Worm (Caenorhabditis elegans): ENCODE data around the gene spig-4.

ce11 chrV:14328806-14329205, 22.1 kb upstream of the spig-4 start, which contains the start of gene pepm-1:
- TF ChIP-seq hnd-1 (tag; optimal IDR thresholded peaks at IDR 0.05) = no peak
- TF ChIP-seq ama-1 (optimal IDR thresholded peaks at IDR 0.05) = no peak
- TF ChIP-seq sea-1 (GFP tag; conservative IDR thresholded peaks at IDR 0.05) = no peak
- no peak for TF ChIP-seq ceh-36 (tag; optimal IDR thresholded peaks at IDR 0.05)

Data from whole organism, early embryonic.